Worm (Caenorhabditis elegans): ENCODE measurements around the gene gex-2.
A peak's percentile ranks its signal among the peaks of the same experiment; 100 is the strongest.

The gex-2 gene

ce11 chrIV:619766-620165 lies 47.2 kb downstream of the gex-2 start:
- TF ChIP-seq F13C5.2 (tag; optimal IDR thresholded peaks at IDR 0.05) (no peak), B0310.2 (tag; optimal IDR thresholded peaks at IDR 0.05) (no peak)

DNA sequence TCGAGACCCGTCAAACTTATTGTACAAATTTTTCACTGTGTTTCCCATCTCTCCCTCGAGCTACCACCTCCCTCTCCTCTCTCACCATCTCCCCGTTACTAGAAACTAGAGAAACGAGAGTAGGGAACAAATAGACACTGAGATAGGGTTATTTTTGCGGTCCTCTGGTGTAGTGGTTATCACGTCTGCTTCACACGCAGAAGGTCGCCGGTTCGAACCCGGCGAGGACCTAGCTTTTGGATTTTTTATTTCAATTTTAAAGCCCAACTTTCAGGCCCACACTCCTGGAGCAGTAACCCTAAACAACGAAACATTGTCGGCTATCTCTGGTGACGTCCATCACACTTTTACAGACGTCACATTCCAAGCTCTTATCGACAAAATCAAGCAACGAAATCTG lies 47.8 kb downstream of the gex-2 start:
- TF ChIP-seq flt-1 (GFP tag; IDR thresholded peaks at IDR 0.05) (peak; percentile 86), ceh-13 (GFP tag; optimal IDR thresholded peaks at IDR 0.05) (peak; percentile 63), hmbx-1 (tag; optimal IDR thresholded peaks at IDR 0.05) (peak; percentile 29), ets-7 (tag; optimal IDR thresholded peaks at IDR 0.05) (peak; percentile 47), hnd-1 (tag; optimal IDR thresholded peaks at IDR 0.05) (peak; percentile 62), tra-4 (tag; optimal IDR thresholded peaks at IDR 0.05) (peak; percentile 61), sea-1 (GFP tag; conservative IDR thresholded peaks at IDR 0.05) (peak; percentile 86), hmg-4 (GFP tag; optimal IDR thresholded peaks at IDR 0.05) (peak; percentile 61), aly-1 (tag; optimal IDR thresholded peaks at IDR 0.05) (peak; percentile 76), pes-1 (GFP tag; IDR thresholded peaks at IDR 0.05) (peak; percentile 89), ama-1 (optimal IDR thresholded peaks at IDR 0.05) (no peak), scrt-1 (GFP tag; IDR thresholded peaks at IDR 0.05) (peak; percentile 85), ceh-36 (tag; optimal IDR thresholded peaks at IDR 0.05) (peak; percentile 46), F13C5.2 (tag; optimal IDR thresholded peaks at IDR 0.05) (peak; percentile 81), B0310.2 (tag; optimal IDR thresholded peaks at IDR 0.05) (peak; percentile 27), tbx-11 (GFP tag; IDR thresholded peaks at IDR 0.05) (peak; percentile 83), tbx-37 (GFP tag; conservative IDR thresholded peaks at IDR 0.05) (peak; percentile 67)

DNA sequence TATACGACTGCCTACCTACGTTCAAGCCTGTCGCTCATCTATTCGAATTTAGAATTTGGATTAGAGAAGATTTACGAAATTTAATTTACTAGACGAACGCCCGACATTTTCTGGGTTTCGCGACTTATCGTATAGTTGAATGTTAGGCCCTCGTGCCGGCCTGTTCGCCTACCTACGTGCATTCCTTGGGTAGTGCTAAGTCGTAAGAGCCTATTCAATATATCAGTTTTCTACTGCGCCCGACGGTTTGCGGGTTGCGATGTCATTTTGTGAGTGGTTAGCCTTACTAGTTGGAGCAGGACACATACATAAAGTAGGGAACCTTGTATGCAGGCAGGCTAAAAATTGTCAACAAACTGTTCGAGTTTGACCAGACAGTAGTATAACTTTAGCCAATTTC lies 50.4 kb downstream of the gex-2 start:
- TF ChIP-seq tbx-37 (GFP tag; conservative IDR thresholded peaks at IDR 0.05) (no peak), pes-1 (GFP tag; IDR thresholded peaks at IDR 0.05) (no peak), scrt-1 (GFP tag; IDR thresholded peaks at IDR 0.05) (no peak), flt-1 (GFP tag; IDR thresholded peaks at IDR 0.05) (no peak), sea-1 (GFP tag; conservative IDR thresholded peaks at IDR 0.05) (no peak), aly-1 (tag; optimal IDR thresholded peaks at IDR 0.05) (no peak), tra-4 (tag; optimal IDR thresholded peaks at IDR 0.05) (no peak), B0310.2 (tag; optimal IDR thresholded peaks at IDR 0.05) (no peak), hmg-4 (GFP tag; optimal IDR thresholded peaks at IDR 0.05) (no peak), hmbx-1 (tag; optimal IDR thresholded peaks at IDR 0.05) (no peak), ceh-13 (GFP tag; optimal IDR thresholded peaks at IDR 0.05) (no peak), F13C5.2 (tag; optimal IDR thresholded peaks at IDR 0.05) (no peak), ama-1 (optimal IDR thresholded peaks at IDR 0.05) (no peak), hnd-1 (tag; optimal IDR thresholded peaks at IDR 0.05) (no peak), ceh-36 (tag; optimal IDR thresholded peaks at IDR 0.05) (no peak)

DNA sequence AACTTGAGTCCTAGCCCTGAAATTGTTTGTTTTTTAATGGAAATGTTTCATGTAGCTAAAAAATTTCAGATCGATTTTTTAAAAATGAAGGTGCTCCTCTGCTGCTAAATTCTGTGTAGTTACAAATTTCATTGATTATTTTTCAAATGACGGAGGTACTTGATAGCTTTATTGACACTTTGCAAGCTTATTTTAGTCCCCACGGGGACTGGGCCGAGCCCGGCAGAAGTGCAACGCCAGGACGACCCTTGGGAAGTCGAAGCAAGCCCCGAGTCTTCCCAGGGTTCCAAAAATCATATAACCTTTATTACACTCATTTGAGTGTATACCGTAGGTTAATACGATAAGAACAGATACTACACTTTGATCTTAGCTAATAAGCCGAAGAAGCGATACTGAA lies 51.3 kb downstream of the gex-2 start:
- TF ChIP-seq flt-1 (GFP tag; IDR thresholded peaks at IDR 0.05) (no peak), hmbx-1 (tag; optimal IDR thresholded peaks at IDR 0.05) (no peak), tra-4 (tag; optimal IDR thresholded peaks at IDR 0.05) (no peak), ets-7 (tag; optimal IDR thresholded peaks at IDR 0.05) (no peak), sea-1 (GFP tag; conservative IDR thresholded peaks at IDR 0.05) (no peak), pes-1 (GFP tag; IDR thresholded peaks at IDR 0.05) (no peak)

DNA sequence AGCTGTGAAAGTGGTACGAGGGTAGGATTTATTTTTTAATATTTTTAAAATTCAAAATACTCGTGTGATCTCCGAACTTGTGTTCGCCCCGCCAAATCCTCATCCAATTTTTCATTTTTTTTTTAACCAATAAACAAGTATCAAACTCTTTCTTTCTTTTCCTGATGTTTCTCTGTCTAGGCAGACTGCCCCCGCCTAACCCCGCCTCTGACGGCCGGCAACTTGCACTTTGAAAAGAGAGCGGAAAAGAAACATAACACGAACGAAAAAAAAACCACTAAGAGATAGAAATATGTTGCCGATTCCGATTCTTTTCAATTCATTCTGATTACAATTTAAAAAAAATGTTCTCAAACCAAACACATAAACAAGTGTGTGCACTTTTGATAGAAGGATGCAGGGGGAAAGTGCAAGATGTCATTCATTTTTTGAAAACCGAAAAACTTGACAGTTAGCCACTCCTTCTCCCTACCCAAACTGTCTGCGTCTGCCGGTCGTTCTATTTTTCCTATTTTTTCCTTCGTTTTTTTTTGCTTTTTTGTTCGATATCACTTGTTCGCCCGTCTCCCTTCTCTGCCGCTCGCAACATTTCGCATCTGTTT lies 53.5 kb downstream of the gex-2 start:
- TF ChIP-seq tbx-11 (GFP tag; IDR thresholded peaks at IDR 0.05) (no peak), hmg-4 (GFP tag; optimal IDR thresholded peaks at IDR 0.05) (no peak), aly-1 (tag; optimal IDR thresholded peaks at IDR 0.05) (no peak), tbx-37 (GFP tag; conservative IDR thresholded peaks at IDR 0.05) (no peak), ama-1 (optimal IDR thresholded peaks at IDR 0.05) (no peak), scrt-1 (GFP tag; IDR thresholded peaks at IDR 0.05) (no peak), flt-1 (GFP tag; IDR thresholded peaks at IDR 0.05) (no peak), hnd-1 (tag; optimal IDR thresholded peaks at IDR 0.05) (no peak), ceh-36 (tag; optimal IDR thresholded peaks at IDR 0.05) (no peak), tra-4 (tag; optimal IDR thresholded peaks at IDR 0.05) (no peak), sea-1 (GFP tag; conservative IDR thresholded peaks at IDR 0.05) (no peak), hmbx-1 (tag; optimal IDR thresholded peaks at IDR 0.05) (no peak), B0310.2 (tag; optimal IDR thresholded peaks at IDR 0.05) (no peak), pes-1 (GFP tag; IDR thresholded peaks at IDR 0.05) (no peak), F13C5.2 (tag; optimal IDR thresholded peaks at IDR 0.05) (no peak), ets-7 (tag; optimal IDR thresholded peaks at IDR 0.05) (no peak), ceh-13 (GFP tag; optimal IDR thresholded peaks at IDR 0.05) (no peak)

- TF ChIP-seq aly-1 (tag; optimal IDR thresholded peaks at IDR 0.05) (no peak), ceh-13 (GFP tag; optimal IDR thresholded peaks at IDR 0.05) (no peak), tbx-37 (GFP tag; conservative IDR thresholded peaks at IDR 0.05) (no peak), hmbx-1 (tag; optimal IDR thresholded peaks at IDR 0.05) (no peak), hnd-1 (tag; optimal IDR thresholded peaks at IDR 0.05) (no peak), scrt-1 (GFP tag; IDR thresholded peaks at IDR 0.05) (no peak), pes-1 (GFP tag; IDR thresholded peaks at IDR 0.05) (no peak), F13C5.2 (tag; optimal IDR thresholded peaks at IDR 0.05) (no peak), ama-1 (optimal IDR thresholded peaks at IDR 0.05) (no peak), hmg-4 (GFP tag; optimal IDR thresholded peaks at IDR 0.05) (no peak), sea-1 (GFP tag; conservative IDR thresholded peaks at IDR 0.05) (no peak), tbx-11 (GFP tag; IDR thresholded peaks at IDR 0.05) (no peak), ets-7 (tag; optimal IDR thresholded peaks at IDR 0.05) (no peak), B0310.2 (tag; optimal IDR thresholded peaks at IDR 0.05) (no peak), flt-1 (GFP tag; IDR thresholded peaks at IDR 0.05) (no peak), ceh-36 (tag; optimal IDR thresholded peaks at IDR 0.05) (no peak)
Measured at ce11 chrIV:627237-627636, 54.7 kb downstream of the gex-2 start, which contains the start of gene nhr-76. Gene nhr-76, plus strand, starts transcription at chrIV:627537.

- TF ChIP-seq tbx-37 (GFP tag; conservative IDR thresholded peaks at IDR 0.05), result no peak
Measured at ce11 chrIV:630598-630997, 58.0 kb downstream of the gex-2 start.

ce11 chrIV:631869-632268 lies 59.3 kb downstream of the gex-2 start:
- TF ChIP-seq ets-7 (tag; optimal IDR thresholded peaks at IDR 0.05) (no peak), scrt-1 (GFP tag; IDR thresholded peaks at IDR 0.05) (no peak), ceh-36 (tag; optimal IDR thresholded peaks at IDR 0.05) (no peak), aly-1 (tag; optimal IDR thresholded peaks at IDR 0.05) (no peak)

Measured in whole organism, early embryonic.